Fruit fly (Drosophila melanogaster) whole organism, prepupa: ENCODE measurements around the gene Slc45-1.

Source experiments
- Blimp-1 ChIP-seq: fragments of 200-800 bp; sonication (Bioruptor generic); optimal IDR thresholded peaks from 3 replicates; lab custom pipeline; 2017; ENCODE audit warnings: missing biosample characterization, missing genetic modification characterization, mild to moderate bottlenecking, moderate library complexity, missing genetic modification reagents
- CG10669 ChIP-seq: fragments of 200-800 bp; sonication (Bioruptor generic); optimal IDR thresholded peaks from 3 replicates; lab custom pipeline; 2018; ENCODE audit warnings: missing biosample characterization, mild to moderate bottlenecking, missing genetic modification characterization, moderate library complexity
- CG11294 ChIP-seq: fragments of 200-800 bp; sonication (Bioruptor generic); IDR thresholded peaks from 2 replicates; pipeline ENCODE4 v1.3.6; 2022; ENCODE audit warnings: missing biosample characterization, missing genetic modification characterization
- CG11762 ChIP-seq: fragments of 200-800 bp; sonication (Bioruptor generic); optimal IDR thresholded peaks from 3 replicates; lab custom pipeline; 2016; ENCODE audit warnings: missing biosample characterization, missing genetic modification characterization; ENCODE audit not compliant: insufficient read depth
- CG11902 ChIP-seq: fragments of 200-800 bp; sonication (Bioruptor generic); optimal IDR thresholded peaks from 3 replicates; lab custom pipeline; 2016; ENCODE audit warnings: missing biosample characterization, missing genetic modification characterization
- CG15336 ChIP-seq: fragments of 200-800 bp; sonication (Bioruptor generic); IDR thresholded peaks from 2 replicates; pipeline ENCODE4 v1.3.6; 2022; ENCODE audit warnings: missing biosample characterization, missing genetic modification characterization
- CG1621 ChIP-seq: fragments of 200-800 bp; sonication (Bioruptor generic); optimal IDR thresholded peaks from 3 replicates; lab custom pipeline; 2018; ENCODE audit warnings: missing biosample characterization, mild to moderate bottlenecking, missing genetic modification characterization
- CG16779 ChIP-seq: fragments of 200-800 bp; sonication (Bioruptor generic); optimal IDR thresholded peaks from 3 replicates; lab custom pipeline; 2017; ENCODE audit warnings: missing biosample characterization, mild to moderate bottlenecking, missing genetic modification characterization
- CG31627 ChIP-seq: fragments of 200-800 bp; sonication (Bioruptor generic); optimal IDR thresholded peaks from 3 replicates; lab custom pipeline; 2016; ENCODE audit warnings: missing biosample characterization, missing genetic modification characterization
- CG32006 ChIP-seq: fragments of 200-800 bp; sonication (Bioruptor generic); optimal IDR thresholded peaks from 3 replicates; lab custom pipeline; 2017; ENCODE audit warnings: missing biosample characterization, mild to moderate bottlenecking, missing genetic modification characterization
- CG34406 ChIP-seq: fragments of 200-800 bp; sonication (Bioruptor generic); optimal IDR thresholded peaks from 3 replicates; lab custom pipeline; 2016; ENCODE audit warnings: missing biosample characterization, missing genetic modification characterization
- CG3919 ChIP-seq: fragments of 200-800 bp; sonication (Bioruptor generic); optimal IDR thresholded peaks from 3 replicates; lab custom pipeline; 2016; ENCODE audit warnings: missing biosample characterization, missing genetic modification characterization
- CG4318 ChIP-seq: fragments of 200-800 bp; sonication (Bioruptor generic); optimal IDR thresholded peaks from 3 replicates; lab custom pipeline; 2017; ENCODE audit warnings: missing biosample characterization, mild to moderate bottlenecking, missing genetic modification characterization
- CG6276 ChIP-seq: fragments of 200-800 bp; sonication (Bioruptor generic); optimal IDR thresholded peaks from 2 replicates; lab custom pipeline; 2017; ENCODE audit warnings: missing biosample characterization, mild to moderate bottlenecking, missing genetic modification characterization
- CG6792 ChIP-seq: fragments of 200-800 bp; sonication (Bioruptor generic); optimal IDR thresholded peaks from 3 replicates; lab custom pipeline; 2016; ENCODE audit warnings: missing biosample characterization, missing genetic modification characterization
- CG6808 ChIP-seq: fragments of 200-800 bp; sonication (Bioruptor generic); optimal IDR thresholded peaks from 3 replicates; lab custom pipeline; 2017; ENCODE audit warnings: missing biosample characterization, missing genetic modification characterization, mild to moderate bottlenecking, moderate library complexity, missing genetic modification reagents
- CG6854 ChIP-seq: fragments of 200-800 bp; sonication (Bioruptor generic); optimal IDR thresholded peaks from 2 replicates; lab custom pipeline; 2017; ENCODE audit warnings: missing biosample characterization, mild to moderate bottlenecking, missing genetic modification characterization
- CG7368 ChIP-seq: fragments of 200-800 bp; sonication (Bioruptor generic); optimal IDR thresholded peaks from 3 replicates; lab custom pipeline; 2016; ENCODE audit warnings: missing biosample characterization, missing genetic modification characterization
- CG8119 ChIP-seq: fragments of 200-800 bp; sonication (Bioruptor generic); IDR thresholded peaks from 3 replicates; pipeline ENCODE4 v1.3.6; 2022; ENCODE audit warnings: missing biosample characterization, missing genetic modification characterization
- CG8319 ChIP-seq: fragments of 200-800 bp; sonication (Bioruptor generic); optimal IDR thresholded peaks from 3 replicates; lab custom pipeline; 2016; ENCODE audit warnings: missing biosample characterization, missing genetic modification characterization
- CG8632 ChIP-seq: fragments of 200-800 bp; sonication (Bioruptor generic); optimal IDR thresholded peaks from 3 replicates; lab custom pipeline; 2016; ENCODE audit warnings: missing biosample characterization, missing genetic modification characterization
- CG9139 ChIP-seq: fragments of 200-800 bp; sonication (Bioruptor generic); optimal IDR thresholded peaks from 3 replicates; lab custom pipeline; 2017; ENCODE audit warnings: missing biosample characterization, mild to moderate bottlenecking, missing genetic modification characterization
- Eip75B ChIP-seq: fragments of 200-800 bp; sonication (Bioruptor generic); optimal IDR thresholded peaks from 3 replicates; lab custom pipeline; 2016; ENCODE audit warnings: missing biosample characterization, missing genetic modification characterization
- Ets21C ChIP-seq: fragments of 200-800 bp; sonication (Bioruptor generic); optimal IDR thresholded peaks from 3 replicates; lab custom pipeline; 2016; ENCODE audit warnings: missing biosample characterization, missing genetic modification characterization
- Ets96B ChIP-seq: fragments of 200-800 bp; optimal IDR thresholded peaks from 2 replicates; lab custom pipeline; 2019; ENCODE audit warnings: missing biosample characterization, mild to moderate bottlenecking, missing genetic modification characterization, moderate library complexity
- Gug ChIP-seq: fragments of 200-800 bp; sonication (Bioruptor generic); IDR thresholded peaks from 2 replicates; pipeline ENCODE4 v1.3.6; 2022; ENCODE audit warnings: missing biosample characterization, missing genetic modification characterization
- Hr38 ChIP-seq: sonication (Bioruptor generic); optimal IDR thresholded peaks from 2 replicates; lab custom pipeline; 2016; ENCODE audit warnings: missing biosample characterization, missing genetic modification characterization
- Hr39 ChIP-seq: fragments of 200-800 bp; sonication (Bioruptor generic); optimal IDR thresholded peaks from 2 replicates; lab custom pipeline; 2016; ENCODE audit warnings: missing biosample characterization, missing genetic modification characterization
- Lpt ChIP-seq: fragments of 200-800 bp; sonication (Bioruptor generic); optimal IDR thresholded peaks from 3 replicates; lab custom pipeline; 2016; ENCODE audit warnings: missing biosample characterization, missing genetic modification characterization
- Met ChIP-seq: fragments of 200-800 bp; sonication (Bioruptor generic); optimal IDR thresholded peaks from 3 replicates; lab custom pipeline; 2016; ENCODE audit warnings: missing biosample characterization, missing genetic modification characterization
- OdsH ChIP-seq: fragments of 200-800 bp; sonication (Bioruptor generic); optimal IDR thresholded peaks from 3 replicates; lab custom pipeline; 2016; ENCODE audit warnings: missing biosample characterization, missing genetic modification characterization
- Smox ChIP-seq: fragments of 200-800 bp; sonication (Bioruptor generic); optimal IDR thresholded peaks from 3 replicates; lab custom pipeline; 2016; ENCODE audit warnings: missing biosample characterization, missing genetic modification characterization
- Sox102F ChIP-seq: fragments of 200-800 bp; sonication (Bioruptor generic); optimal IDR thresholded peaks from 2 replicates; lab custom pipeline; 2016; ENCODE audit warnings: missing biosample characterization, mild to moderate bottlenecking, missing genetic modification characterization
- Sox14 ChIP-seq: fragments of 200-800 bp; sonication (Bioruptor generic); optimal IDR thresholded peaks from 3 replicates; lab custom pipeline; 2016; ENCODE audit warnings: missing biosample characterization, missing genetic modification characterization
- Sox15 ChIP-seq: fragments of 200-800 bp; sonication (Bioruptor generic); optimal IDR thresholded peaks from 3 replicates; lab custom pipeline; 2016; ENCODE audit warnings: missing biosample characterization, missing genetic modification characterization
- achi ChIP-seq: fragments of 200-800 bp; sonication (Bioruptor generic); optimal IDR thresholded peaks from 3 replicates; lab custom pipeline; 2016; ENCODE audit warnings: missing biosample characterization, missing genetic modification characterization
- dac ChIP-seq: fragments of 200-800 bp; sonication (Bioruptor generic); optimal IDR thresholded peaks from 2 replicates; lab custom pipeline; 2017; ENCODE audit warnings: missing biosample characterization, mild to moderate bottlenecking, missing genetic modification characterization
- dsx ChIP-seq: fragments of 200-800 bp; optimal IDR thresholded peaks from 3 replicates; lab custom pipeline; 2019; ENCODE audit warnings: missing biosample characterization, mild to moderate bottlenecking, missing genetic modification characterization, moderate library complexity; ENCODE audit not compliant: poor library complexity, severe bottlenecking
- eg ChIP-seq: fragments of 200-800 bp; sonication (Bioruptor generic); IDR thresholded peaks from 3 replicates; pipeline ENCODE4 v1.3.6; 2022; ENCODE audit warnings: missing biosample characterization, missing genetic modification characterization
- esn ChIP-seq: fragments of 200-800 bp; sonication (Bioruptor generic); optimal IDR thresholded peaks from 2 replicates; lab custom pipeline; 2016; ENCODE audit warnings: missing biosample characterization, mild to moderate bottlenecking, missing genetic modification characterization, moderate library complexity
- fd59A ChIP-seq: fragments of 200-800 bp; sonication (Bioruptor generic); optimal IDR thresholded peaks from 2 replicates; lab custom pipeline; 2017; ENCODE audit warnings: missing biosample characterization, mild to moderate bottlenecking, missing genetic modification characterization, missing genetic modification reagents
- fd85E ChIP-seq: fragments of 200-800 bp; sonication (Bioruptor generic); optimal IDR thresholded peaks from 3 replicates; lab custom pipeline; 2016; ENCODE audit warnings: missing biosample characterization, missing genetic modification characterization
- fkh ChIP-seq: fragments of 200-800 bp; sonication (Bioruptor generic); optimal IDR thresholded peaks from 3 replicates; lab custom pipeline; 2017; ENCODE audit warnings: missing biosample characterization, mild to moderate bottlenecking, missing genetic modification characterization, moderate library complexity
- lz ChIP-seq: fragments of 200-800 bp; sonication (Bioruptor generic); optimal IDR thresholded peaks from 3 replicates; lab custom pipeline; 2016; ENCODE audit warnings: missing biosample characterization, missing genetic modification characterization
- net ChIP-seq: fragments of 200-800 bp; sonication (Bioruptor generic); optimal IDR thresholded peaks from 3 replicates; lab custom pipeline; 2016; ENCODE audit warnings: missing biosample characterization, missing genetic modification characterization
- pdm3 ChIP-seq: fragments of 200-800 bp; sonication (Bioruptor generic); optimal IDR thresholded peaks from 3 replicates; lab custom pipeline; 2016; ENCODE audit warnings: missing biosample characterization, missing genetic modification characterization
- spab ChIP-seq: fragments of 200-800 bp; sonication (Bioruptor generic); optimal IDR thresholded peaks from 2 replicates; lab custom pipeline; 2017; ENCODE audit warnings: missing biosample characterization, mild to moderate bottlenecking, missing genetic modification characterization, missing genetic modification reagents
- ss ChIP-seq, 2 experiments: fragments of 200-800 bp; sonication (Bioruptor generic); optimal IDR thresholded peaks; 2 replicates in 1 of 2; 3 replicates in 1 of 2; lab custom pipeline; 2017 to 2018; ENCODE audit warnings: mild to moderate bottlenecking in 2 of 2, missing biosample characterization in 2 of 2, missing genetic modification characterization in 2 of 2, moderate library complexity in 1 of 2
- svp ChIP-seq: fragments of 200-800 bp; sonication (Bioruptor generic); peaks from one replicate; lab custom pipeline; 2016; ENCODE audit warnings: missing biosample characterization, missing genetic modification characterization
- topi ChIP-seq: fragments of 200-800 bp; sonication (Bioruptor generic); optimal IDR thresholded peaks from 3 replicates; lab custom pipeline; 2016; ENCODE audit warnings: missing biosample characterization, missing genetic modification characterization
- vri ChIP-seq: fragments of 200-800 bp; sonication (Bioruptor generic); optimal IDR thresholded peaks from 3 replicates; lab custom pipeline; 2016; ENCODE audit warnings: missing biosample characterization, mild to moderate bottlenecking, missing genetic modification characterization

Slc45-1 gene

dm6 chr3L:9208704-9209405 is at the start of gene Slc45-1:
Slc45-1 (minus strand) TSS chr3L:9208853.
- no peak for TF ChIP-seq fd85E (GFP tag; lab: Kevin White, UChicago)
- TF ChIP-seq Ets21C (GFP tag; lab: Kevin White, UChicago) = no peak
- peak; percentile 83 for TF ChIP-seq CG32006 (GFP tag; lab: Kevin White, UChicago)
- peak; percentile 17 for TF ChIP-seq spab (GFP tag; lab: Kevin White, UChicago)
- peak; percentile 25 for TF ChIP-seq dsx (GFP tag; lab: Kevin White, UChicago)
- peak; percentile 26 for TF ChIP-seq CG6792
- TF ChIP-seq dac (GFP tag; lab: Kevin White, UChicago) = no peak
- TF ChIP-seq lz = no peak
- TF ChIP-seq CG9139 (GFP tag; lab: Kevin White, UChicago) = peak; percentile 4
- no peak for TF ChIP-seq topi (GFP tag; lab: Kevin White, UChicago)
- TF ChIP-seq CG8319 (GFP tag; lab: Kevin White, UChicago) = peak; percentile 8
- TF ChIP-seq svp (GFP tag; lab: Kevin White, UChicago) = peak; percentile 79
- peak; percentile 59 for TF ChIP-seq Sox14 (GFP tag; lab: Kevin White, UChicago)
- TF ChIP-seq CG6808 (GFP tag; lab: Kevin White, UChicago) = peak; percentile 21
- peak; percentile 44; the same call in 1 of the 2 replicates for TF ChIP-seq Gug
- TF ChIP-seq CG11902 (GFP tag; lab: Kevin White, UChicago) = no peak
- TF ChIP-seq fkh (GFP tag; lab: Kevin White, UChicago) = no peak
- TF ChIP-seq Hr39 (GFP tag; lab: Kevin White, UChicago) = no peak
- peak; percentile 57 for TF ChIP-seq achi
- TF ChIP-seq Ets96B (tag; lab: Kevin White, UChicago) = peak; percentile 59
- no peak for TF ChIP-seq Met (GFP tag; lab: Kevin White, UChicago)
- no peak for TF ChIP-seq CG1621
- TF ChIP-seq CG34406 = peak; percentile 13
- no peak for TF ChIP-seq CG16779 (tag; lab: Kevin White, UChicago)
- TF ChIP-seq CG8632 (GFP tag; lab: Kevin White, UChicago) = peak; percentile 49
- TF ChIP-seq Eip75B (GFP tag; lab: Kevin White, UChicago) = no peak
- no peak for TF ChIP-seq CG6854 (GFP tag; lab: Kevin White, UChicago)
- peak; percentile 43 for TF ChIP-seq Lpt
- TF ChIP-seq Sox102F (GFP tag; lab: Kevin White, UChicago) = no peak
- TF ChIP-seq OdsH (GFP tag; lab: Kevin White, UChicago) = peak; percentile 58
- TF ChIP-seq esn (GFP tag; lab: Kevin White, UChicago) = no peak
- peak; percentile 67 for TF ChIP-seq eg (GFP tag; lab: Robert Waterston, UW)
- TF ChIP-seq CG6276 (GFP tag; lab: Kevin White, UChicago) = peak; percentile 64
- TF ChIP-seq CG8119 (GFP tag; lab: Robert Waterston, UW) = peak; percentile 73
- no peak for TF ChIP-seq Sox15
- TF ChIP-seq fd59A (GFP tag; lab: Kevin White, UChicago) = no peak
- peak; percentile 52 for TF ChIP-seq CG3919
- TF ChIP-seq net (GFP tag; lab: Kevin White, UChicago) = peak; percentile 29
- no peak for TF ChIP-seq CG11762 (GFP tag; lab: Kevin White, UChicago)
- no peak for TF ChIP-seq Hr38 (GFP tag; lab: Kevin White, UChicago)
- TF ChIP-seq vri (GFP tag; lab: Kevin White, UChicago) = no peak
- TF ChIP-seq CG7368 (GFP tag; lab: Kevin White, UChicago) = peak; percentile 15
- no peak for TF ChIP-seq Smox
- TF ChIP-seq CG15336 (GFP tag; lab: Robert Waterston, UW) = peak; percentile 75
- no peak for TF ChIP-seq CG31627
- peak; percentile 68 for TF ChIP-seq CG4318 (GFP tag; lab: Kevin White, UChicago)
- peak; percentile 15 for TF ChIP-seq pdm3
- TF ChIP-seq CG10669 (GFP tag; lab: Kevin White, UChicago) = peak; percentile 37
- no peak; the same call in 1 of the 2 replicates for TF ChIP-seq CG11294 (GFP tag; lab: Robert Waterston, UW)
- TF ChIP-seq Blimp-1 (GFP tag; lab: Kevin White, UChicago) = no peak
- TF ChIP-seq ss (GFP tag; optimal IDR thresholded peaks at IDR 0.05; lab: Kevin White, UChicago) = peak in 1 of 2 experiments; percentile 15
